Fruit fly (Drosophila melanogaster): ENCODE data around the gene CG12520.

DNA sequence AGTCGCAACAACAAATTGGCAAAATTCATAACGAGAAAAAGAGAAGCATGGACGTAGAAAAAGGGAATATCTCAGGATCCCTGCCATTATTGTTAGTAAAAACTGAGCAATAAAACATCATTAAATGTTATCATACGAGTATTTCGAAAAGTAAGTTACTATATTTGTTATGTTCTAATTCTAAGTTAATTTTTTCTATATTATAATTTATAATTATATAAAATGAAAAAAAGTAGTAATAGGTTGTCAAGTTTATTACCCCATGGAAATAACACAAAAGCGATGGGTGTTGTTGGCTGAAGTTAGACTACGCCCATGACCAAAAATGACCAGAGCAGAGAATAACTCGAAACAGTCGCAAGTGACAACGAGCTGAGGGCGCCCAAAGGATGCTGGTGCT, 12.9 kb upstream of the CG12520 start:
- TF ChIP-seq foxo (GFP tag; optimal IDR thresholded peaks at IDR 0.05) (peak in 1 of 2 experiments; percentile 61), OdsH (GFP tag; optimal IDR thresholded peaks at IDR 0.05) (peak; percentile 47), sv (GFP tag; optimal IDR thresholded peaks at IDR 0.05) (no peak), GATAd (GFP tag; optimal IDR thresholded peaks at IDR 0.05) (no peak), Rel (GFP tag; optimal IDR thresholded peaks at IDR 0.05) (no peak), Rel (tag; optimal IDR thresholded peaks at IDR 0.05) (no peak), psq (GFP tag; optimal IDR thresholded peaks at IDR 0.05) (peak; percentile 60), jim (GFP tag; optimal IDR thresholded peaks at IDR 0.05) (no peak), Sp1 (GFP tag; optimal IDR thresholded peaks at IDR 0.05) (peak; percentile 86), brk (GFP tag; optimal IDR thresholded peaks at IDR 0.05) (no peak), fru (GFP tag; optimal IDR thresholded peaks at IDR 0.05) (peak; percentile 55), usp (GFP tag; optimal IDR thresholded peaks at IDR 0.05) (no peak), Hnf4 (GFP tag; optimal IDR thresholded peaks at IDR 0.05) (no peak)

Data from whole organism, wandering third instar larva.